Fruit fly (Drosophila melanogaster): ENCODE data around the gene Trp1.

The Trp1 gene

dm6 chr2L:9986402-9987350, 22.5 kb upstream of the Trp1 start (continued):
- TF ChIP-seq CG9817 (tag; optimal IDR thresholded peaks at IDR 0.05) (no peak), CG7372 (GFP tag; IDR thresholded peaks at IDR 0.05) (0 out of 2 replicates have a peak, but pooled peaks have one; percentile 38), bcd (GFP tag; optimal IDR thresholded peaks at IDR 0.05) (peak; percentile 47), CG15011 (GFP tag; optimal IDR thresholded peaks at IDR 0.05) (no peak), sc (optimal IDR thresholded peaks at IDR 0.05) (no peak), sc (GFP tag; optimal IDR thresholded peaks at IDR 0.05) (peak; percentile 9), eyg (GFP tag; optimal IDR thresholded peaks at IDR 0.05) (no peak), CG1603 (tag; optimal IDR thresholded peaks at IDR 0.05) (peak; percentile 83), wek (GFP tag; optimal IDR thresholded peaks at IDR 0.05) (no peak), dmrt11E (tag; optimal IDR thresholded peaks at IDR 0.05) (peak; percentile 32), run (tag; optimal IDR thresholded peaks at IDR 0.05) (no peak), CG15514 (GFP tag; optimal IDR thresholded peaks at IDR 0.05) (no peak), Adf1 (GFP tag; IDR thresholded peaks at IDR 0.05) (no peak), croc (GFP tag; conservative IDR thresholded peaks at IDR 0.05) (peak; percentile 68), Dll (GFP tag; IDR thresholded peaks at IDR 0.05; ENCODE audit: partially characterized antibody) (no peak), NFAT (GFP tag; IDR thresholded peaks at IDR 0.05) (no peak), CG42726 (GFP tag; IDR thresholded peaks at IDR 0.05; ENCODE audit: partially characterized antibody) (no peak), vnd (GFP tag; IDR thresholded peaks at IDR 0.05; ENCODE audit: partially characterized antibody) (no peak), Opbp (GFP tag; IDR thresholded peaks at IDR 0.05; ENCODE audit: partially characterized antibody) (no peak), crp (GFP tag; optimal IDR thresholded peaks at IDR 0.05) (no peak), HLH4C (GFP tag; IDR thresholded peaks at IDR 0.05; ENCODE audit: partially characterized antibody) (no peak), ATbp (GFP tag; optimal IDR thresholded peaks at IDR 0.05) (peak; percentile 61), H2.0 (GFP tag; IDR thresholded peaks at IDR 0.05) (0 out of 2 replicates have a peak, but pooled peaks have one; percentile 48), corto (GFP tag; optimal IDR thresholded peaks at IDR 0.05) (peak; percentile 66), sima (GFP tag; optimal IDR thresholded peaks at IDR 0.05) (no peak), CG17328 (GFP tag; IDR thresholded peaks at IDR 0.05) (peak; percentile 73), ash1 (GFP tag; optimal IDR thresholded peaks at IDR 0.05) (no peak), CG2116 (GFP tag; optimal IDR thresholded peaks at IDR 0.05) (no peak), knrl (GFP tag; IDR thresholded peaks at IDR 0.05; ENCODE audit: partially characterized antibody) (no peak), CG10654 (GFP tag; optimal IDR thresholded peaks at IDR 0.05) (no peak), CG10543 (GFP tag; optimal IDR thresholded peaks at IDR 0.05) (no peak), gt (GFP tag; IDR thresholded peaks at IDR 0.05) (no peak; the same call in 1 of the 2 replicates), Hr39 (optimal IDR thresholded peaks at IDR 0.05) (no peak), mam (GFP tag; optimal IDR thresholded peaks at IDR 0.05) (no peak), amos (GFP tag; IDR thresholded peaks at IDR 0.05; ENCODE audit: partially characterized antibody) (no peak), bigmax (GFP tag; optimal IDR thresholded peaks at IDR 0.05) (no peak), CG4424 (GFP tag; optimal IDR thresholded peaks at IDR 0.05) (no peak), gce (GFP tag; IDR thresholded peaks at IDR 0.05) (peak; percentile 77; the same call in 2 of the 3 replicates), CG14667 (GFP tag; IDR thresholded peaks at IDR 0.05) (peak; percentile 65), pho (GFP tag; optimal IDR thresholded peaks at IDR 0.05) (no peak), CG12659 (GFP tag; optimal IDR thresholded peaks at IDR 0.05) (no peak), CG1792 (GFP tag; optimal IDR thresholded peaks at IDR 0.05) (no peak), fd102C (GFP tag; optimal IDR thresholded peaks at IDR 0.05) (no peak), CG30431 (GFP tag; optimal IDR thresholded peaks at IDR 0.05) (peak; percentile 11), jigr1 (GFP tag; IDR thresholded peaks at IDR 0.05) (peak; percentile 65; the same call in 2 of the 3 replicates), Eip74EF (GFP tag; optimal IDR thresholded peaks at IDR 0.05) (no peak), CG7963 (GFP tag; IDR thresholded peaks at IDR 0.05; ENCODE audit: partially characterized antibody) (no peak)
